Fruit fly (Drosophila melanogaster) whole organism, embryonic: Measurements from ENCODE around the gene Rpp21.

Experiments
- onecut ChIP-seq: fragments of 200-800 bp; sonication (Bioruptor generic); IDR thresholded peaks from 2 replicates; pipeline ENCODE4 v1.3.6; 2022; ENCODE audit warnings: missing biosample characterization, missing genetic modification characterization
- sima ChIP-seq: fragments of 200-800 bp; sonication (Bioruptor generic); optimal IDR thresholded peaks from 2 replicates; lab custom pipeline; 2016; ENCODE audit warnings: missing biosample characterization, missing genetic modification characterization

dm6 chrX:985911-986310, 44.6 kb upstream of the Rpp21 start:
- TF ChIP-seq sima (GFP tag; lab: Kevin White, UChicago) (no peak), onecut (GFP tag; lab: Robert Waterston, UW) (no peak)
